Fruit fly (Drosophila melanogaster): ENCODE measurements around the gene nkd.

The nkd gene

dm6 chr3L:19075976-19076375 is 30.7 kb upstream of the nkd start:
- TF ChIP-seq CG14655 (GFP tag; optimal IDR thresholded peaks at IDR 0.05) (peak; percentile 12), CG32121 (GFP tag; IDR thresholded peaks at IDR 0.05) (no peak)

dm6 chr3L:19074673-19075402 is 29.6 kb upstream of the nkd start:
- no peak for TF ChIP-seq CG9948 (tag; optimal IDR thresholded peaks at IDR 0.05)
- no peak for TF ChIP-seq CG14655 (GFP tag; optimal IDR thresholded peaks at IDR 0.05)
- TF ChIP-seq CG13204 (GFP tag; optimal IDR thresholded peaks at IDR 0.05): no peak
- TF ChIP-seq CG34367 (tag; optimal IDR thresholded peaks at IDR 0.05): no peak
- TF ChIP-seq CG4496 (GFP tag; IDR thresholded peaks at IDR 0.05): peak; percentile 30; the same call in 1 of the 3 replicates
- TF ChIP-seq CG8301 (tag; optimal IDR thresholded peaks at IDR 0.05): no peak
- TF ChIP-seq CG12605 (GFP tag; IDR thresholded peaks at IDR 0.05): no peak; the same call in 1 of the 2 replicates
- TF ChIP-seq CG32121 (GFP tag; IDR thresholded peaks at IDR 0.05): peak; percentile 23; the same call in 1 of the 2 replicates
- TF ChIP-seq EcR (GFP tag; optimal IDR thresholded peaks at IDR 0.05): peak; percentile 0

- no peak for TF ChIP-seq CG13204 (GFP tag; optimal IDR thresholded peaks at IDR 0.05)
- TF ChIP-seq Ets98B (GFP tag; IDR thresholded peaks at IDR 0.05): no peak
These were observed 28.6 kb upstream of the nkd start for dm6 chr3L:19073909-19074239.

DNA sequence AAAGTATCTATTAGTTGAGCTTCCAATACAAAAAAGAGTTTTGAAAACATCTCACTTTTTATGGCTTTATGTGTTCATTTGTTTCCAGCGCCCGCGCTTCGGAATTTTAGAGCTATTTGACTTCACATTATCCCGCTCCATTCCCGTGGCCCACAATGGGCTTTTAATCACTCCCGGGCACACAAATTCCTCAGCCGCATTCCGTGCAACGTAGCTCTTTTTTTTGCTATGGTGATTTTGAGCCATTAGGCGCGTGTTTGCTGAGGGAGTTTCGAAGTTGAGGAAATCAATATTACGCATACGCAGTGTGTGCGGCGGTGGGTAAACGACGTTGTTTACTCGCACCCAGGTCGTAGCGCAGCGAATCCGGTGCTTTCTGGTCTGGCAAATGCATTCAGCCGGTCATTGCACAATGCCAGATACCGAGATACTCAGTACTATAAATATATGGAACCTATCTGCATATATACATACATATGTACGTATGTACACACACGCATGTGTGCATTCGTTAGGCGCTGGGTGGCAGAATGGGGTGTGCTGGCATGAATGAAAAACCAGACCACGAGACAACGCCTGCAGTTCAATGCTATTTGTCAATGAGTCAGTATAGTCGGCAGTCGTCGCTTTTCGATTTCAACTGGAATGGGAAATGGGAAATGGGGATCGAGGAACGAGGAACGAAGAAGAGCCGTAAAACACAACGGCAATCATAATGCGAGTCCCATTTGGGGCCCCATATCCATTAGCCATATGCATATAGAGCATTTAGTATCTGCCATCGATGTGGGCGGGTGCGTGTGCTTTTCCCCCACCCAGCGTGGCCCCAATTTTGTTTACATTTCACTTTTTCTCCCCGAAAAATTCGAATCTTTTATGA is 28.0 kb upstream of the nkd start:
- TF ChIP-seq rn (GFP tag; IDR thresholded peaks at IDR 0.05): no peak
- no peak for TF ChIP-seq CG17806 (tag; optimal IDR thresholded peaks at IDR 0.05)
- TF ChIP-seq Snoo (tag; optimal IDR thresholded peaks at IDR 0.05): no peak
- no peak for TF ChIP-seq CG9948 (tag; optimal IDR thresholded peaks at IDR 0.05)
- no peak for TF ChIP-seq CG34367 (tag; optimal IDR thresholded peaks at IDR 0.05)
- 0 out of 2 replicates have a peak, but pooled peaks have one; percentile 14 for TF ChIP-seq CG12605 (GFP tag; IDR thresholded peaks at IDR 0.05)
- TF ChIP-seq CG13204 (GFP tag; optimal IDR thresholded peaks at IDR 0.05): no peak
- 0 out of 3 replicates have a peak, but pooled peaks have one; percentile 31 for TF ChIP-seq CG4496 (GFP tag; IDR thresholded peaks at IDR 0.05)
- no peak for TF ChIP-seq D1 (tag; optimal IDR thresholded peaks at IDR 0.05)
- TF ChIP-seq Pif1A (GFP tag; optimal IDR thresholded peaks at IDR 0.05): no peak
- TF ChIP-seq Pif1B (GFP tag; optimal IDR thresholded peaks at IDR 0.05): no peak
- no peak for TF ChIP-seq CG14655 (GFP tag; optimal IDR thresholded peaks at IDR 0.05)
- no peak for TF ChIP-seq CG8159 (tag; optimal IDR thresholded peaks at IDR 0.05)
- peak; percentile 38; the same call in 1 of the 2 replicates for TF ChIP-seq Ets98B (GFP tag; IDR thresholded peaks at IDR 0.05)
- no peak for TF ChIP-seq CG10348 (GFP tag; IDR thresholded peaks at IDR 0.05)
- no peak for TF ChIP-seq gl (tag; optimal IDR thresholded peaks at IDR 0.05)
- TF ChIP-seq CG8301 (tag; optimal IDR thresholded peaks at IDR 0.05): no peak
- TF ChIP-seq CG32121 (GFP tag; IDR thresholded peaks at IDR 0.05): no peak; the same call in 1 of the 2 replicates
- TF ChIP-seq EcR (GFP tag; optimal IDR thresholded peaks at IDR 0.05): peak; percentile 86
- no peak for TF ChIP-seq CG15710 (tag; optimal IDR thresholded peaks at IDR 0.05)
- no peak for TF ChIP-seq fd96Ca (GFP tag; IDR thresholded peaks at IDR 0.05)

dm6 chr3L:19072177-19072603 is 26.9 kb upstream of the nkd start:
- TF ChIP-seq Pif1B (GFP tag; optimal IDR thresholded peaks at IDR 0.05) (peak; percentile 81), CG12605 (GFP tag; IDR thresholded peaks at IDR 0.05) (peak; percentile 86), CG4496 (GFP tag; IDR thresholded peaks at IDR 0.05) (peak; percentile 80), Ets98B (GFP tag; IDR thresholded peaks at IDR 0.05) (peak; percentile 66; the same call in 1 of the 2 replicates), rn (GFP tag; IDR thresholded peaks at IDR 0.05) (no peak), CG9948 (tag; optimal IDR thresholded peaks at IDR 0.05) (no peak), CG17806 (tag; optimal IDR thresholded peaks at IDR 0.05) (peak; percentile 57), CG13204 (GFP tag; optimal IDR thresholded peaks at IDR 0.05) (peak; percentile 80), D1 (tag; optimal IDR thresholded peaks at IDR 0.05) (peak; percentile 9), CG10348 (GFP tag; IDR thresholded peaks at IDR 0.05) (no peak), gl (tag; optimal IDR thresholded peaks at IDR 0.05) (peak; percentile 47), fd96Ca (GFP tag; IDR thresholded peaks at IDR 0.05) (peak; percentile 51; the same call in 1 of the 3 replicates), CG34367 (tag; optimal IDR thresholded peaks at IDR 0.05) (peak; percentile 77), CG14655 (GFP tag; optimal IDR thresholded peaks at IDR 0.05) (peak; percentile 78), CG8159 (tag; optimal IDR thresholded peaks at IDR 0.05) (peak; percentile 84), Pif1A (GFP tag; optimal IDR thresholded peaks at IDR 0.05) (peak; percentile 83), Snoo (tag; optimal IDR thresholded peaks at IDR 0.05) (peak; percentile 44), CG8301 (tag; optimal IDR thresholded peaks at IDR 0.05) (peak; percentile 75), CG32121 (GFP tag; IDR thresholded peaks at IDR 0.05) (peak; percentile 68), EcR (GFP tag; optimal IDR thresholded peaks at IDR 0.05) (peak; percentile 53), CG15710 (tag; optimal IDR thresholded peaks at IDR 0.05) (peak; percentile 72)
